Fruit fly (Drosophila melanogaster) whole organism, wandering third instar larva: ENCODE measurements around the gene CG17597.

Experiments used
- Abd-B ChIP-seq: fragments of >200 bp; optimal IDR thresholded peaks from 2 replicates; lab custom pipeline; 2017; ENCODE audit warnings: missing biosample characterization, missing genetic modification characterization
- Vsx2 ChIP-seq: fragments of 200-300, 225-300 bp; sonication (Bioruptor generic); optimal IDR thresholded peaks from 2 replicates; lab custom pipeline; 2018; ENCODE audit warnings: missing biosample characterization, missing genetic modification characterization; ENCODE audit not compliant: partially characterized antibody
- ey ChIP-seq: fragments of 200-800 bp; sonication (Bioruptor generic); optimal IDR thresholded peaks from 2 replicates; lab custom pipeline; 2016; ENCODE audit warnings: missing biosample characterization, missing genetic modification characterization
- usp ChIP-seq: fragments of >200 bp; optimal IDR thresholded peaks from 2 replicates; lab custom pipeline; 2017; ENCODE audit warnings: missing biosample characterization, missing genetic modification characterization
- woc ChIP-seq: sonication (Bioruptor generic); optimal IDR thresholded peaks from 2 replicates; lab custom pipeline; 2016; ENCODE audit warnings: missing biosample characterization, mild to moderate bottlenecking, missing genetic modification characterization

DNA sequence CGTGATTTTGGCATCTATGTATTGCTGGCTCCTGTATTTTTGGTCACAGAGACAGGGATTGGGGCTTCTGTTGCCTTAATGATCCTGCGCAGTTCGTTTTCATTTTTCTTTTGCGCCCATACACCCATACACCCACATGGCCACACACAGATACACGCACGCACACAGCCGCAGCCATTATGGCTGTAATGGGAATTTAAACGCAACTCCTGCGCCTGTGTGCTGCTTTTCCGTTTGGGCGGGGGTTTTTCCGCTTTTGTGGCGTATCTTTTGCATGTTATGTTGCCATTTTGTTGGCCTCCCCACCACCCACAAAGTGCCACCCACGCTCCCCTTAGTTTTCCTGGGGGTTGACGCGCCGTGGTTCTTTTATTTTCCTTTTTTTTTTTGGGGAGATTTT is 36.9 kb upstream of the CG17597 start:
- TF ChIP-seq ey (GFP tag; lab: Kevin White, UChicago) (no peak), Vsx2 (no peak), woc (GFP tag; lab: Kevin White, UChicago) (no peak), usp (GFP tag; lab: Kevin White, UChicago) (no peak), Abd-B (GFP tag; lab: Kevin White, UChicago) (no peak)
